Fruit fly (Drosophila melanogaster): Measurements from ENCODE around the gene TP53INP.

Gene TP53INP

DNA sequence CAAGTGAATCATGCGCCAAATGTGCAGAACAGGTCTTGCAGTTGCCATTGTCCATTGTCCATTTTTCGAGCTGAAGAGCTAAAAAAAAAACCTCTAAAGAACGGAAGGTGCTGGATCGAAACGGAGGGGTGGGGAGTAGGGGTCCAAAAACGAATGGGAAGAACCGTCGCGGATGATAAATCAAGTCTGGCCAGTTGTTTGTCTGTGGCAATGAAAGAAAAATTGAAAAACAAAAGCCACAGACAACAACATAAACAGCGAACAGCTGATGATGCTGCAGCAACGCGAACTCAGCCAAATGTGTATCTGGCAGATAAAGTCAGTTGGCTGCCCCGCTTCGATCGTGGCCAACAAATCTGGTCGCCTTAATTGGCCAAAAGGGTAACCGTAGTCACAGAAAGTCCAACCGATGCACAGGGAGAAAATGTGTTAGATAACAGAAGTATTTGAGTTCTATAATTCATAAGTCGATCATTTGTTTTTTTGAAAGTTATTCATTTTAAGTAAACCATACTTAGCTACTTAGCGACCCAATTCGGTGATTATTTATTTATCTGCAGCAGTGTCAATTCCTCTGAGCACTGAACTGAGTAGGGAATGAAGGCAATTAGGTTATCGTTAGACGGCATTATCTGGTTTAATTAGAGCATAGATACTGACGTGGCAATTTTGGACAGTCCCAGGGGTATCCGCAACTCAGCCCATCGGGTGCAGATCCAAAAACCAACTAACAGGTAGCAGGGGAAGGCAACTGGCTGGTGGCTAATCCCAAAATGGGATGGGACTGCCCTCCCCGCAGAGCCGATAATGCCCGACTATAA lies 1.8 kb downstream of the TP53INP start:
- TF ChIP-seq noc (tag; optimal IDR thresholded peaks at IDR 0.05) = no peak

DNA sequence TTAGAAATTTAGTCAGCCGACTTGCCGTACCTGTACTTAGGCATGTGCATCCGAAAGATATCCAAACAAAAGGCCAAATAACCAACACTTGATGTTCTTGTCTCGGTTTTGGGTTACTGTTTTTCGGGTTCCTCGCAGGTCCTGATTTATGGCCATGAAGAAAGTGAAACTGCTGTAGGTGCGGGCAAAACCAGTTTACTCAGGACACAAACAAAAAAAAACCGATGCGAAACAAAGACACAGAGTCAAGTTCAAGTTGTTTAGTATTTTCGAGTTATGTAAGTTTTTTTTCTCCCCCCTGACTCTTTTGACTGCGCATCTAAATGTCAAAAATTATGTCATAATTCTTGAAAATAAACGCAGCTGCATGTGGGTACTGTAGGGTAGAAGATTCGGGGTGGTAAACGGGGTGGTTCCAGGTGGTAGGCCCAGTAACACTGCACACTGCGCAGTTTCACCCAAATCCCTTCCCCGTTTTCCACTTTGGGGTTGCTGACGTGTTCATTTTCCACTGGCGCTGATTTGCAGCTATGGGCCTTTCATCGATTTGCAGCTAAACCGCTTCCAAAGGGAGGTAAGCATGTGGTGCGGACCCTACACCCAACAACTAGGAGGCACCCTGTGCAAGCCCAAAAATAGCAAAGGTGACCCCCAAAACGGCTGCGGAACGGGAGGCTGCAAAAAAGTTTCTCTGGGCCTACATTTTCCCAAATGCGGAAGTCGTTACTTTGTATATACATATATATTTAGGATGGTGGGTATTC lies 2.6 kb downstream of the TP53INP start:
- no peak for TF ChIP-seq noc (tag; optimal IDR thresholded peaks at IDR 0.05)

DNA sequence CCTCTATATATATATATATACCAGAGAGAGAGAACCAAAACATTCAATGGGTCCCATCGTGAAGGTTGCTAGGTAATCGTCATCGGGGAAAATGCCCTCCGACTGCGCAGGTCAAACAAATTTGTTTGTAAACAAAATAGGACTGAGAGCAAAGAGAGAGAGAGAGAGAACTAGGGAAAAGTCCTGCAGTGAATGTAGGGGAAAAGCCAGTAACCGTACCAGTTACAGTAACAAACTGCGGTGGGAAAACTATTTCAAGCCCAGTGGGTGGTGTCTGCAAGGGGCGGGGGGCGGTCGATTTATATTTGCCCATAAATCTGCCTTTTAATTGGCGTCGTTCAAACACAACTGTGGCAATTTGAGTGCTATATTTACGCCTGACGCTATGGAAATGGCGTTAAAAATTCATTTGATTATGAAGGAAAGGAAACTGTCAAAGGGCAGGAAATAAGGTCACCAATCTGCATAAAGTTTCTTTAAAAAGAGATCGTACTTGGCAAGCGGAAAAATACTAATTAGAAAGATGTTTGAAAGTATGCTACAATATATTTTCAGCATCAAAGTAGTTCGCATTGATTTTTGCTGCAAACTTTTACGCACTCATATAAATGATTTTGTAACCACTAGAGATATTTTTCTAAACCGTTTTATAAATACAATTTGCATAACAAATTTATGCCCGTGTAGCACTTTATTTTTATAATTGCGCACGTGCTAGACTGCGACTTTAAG lies 3.3 kb downstream of the TP53INP start:
- TF ChIP-seq noc (tag; optimal IDR thresholded peaks at IDR 0.05) = no peak

DNA sequence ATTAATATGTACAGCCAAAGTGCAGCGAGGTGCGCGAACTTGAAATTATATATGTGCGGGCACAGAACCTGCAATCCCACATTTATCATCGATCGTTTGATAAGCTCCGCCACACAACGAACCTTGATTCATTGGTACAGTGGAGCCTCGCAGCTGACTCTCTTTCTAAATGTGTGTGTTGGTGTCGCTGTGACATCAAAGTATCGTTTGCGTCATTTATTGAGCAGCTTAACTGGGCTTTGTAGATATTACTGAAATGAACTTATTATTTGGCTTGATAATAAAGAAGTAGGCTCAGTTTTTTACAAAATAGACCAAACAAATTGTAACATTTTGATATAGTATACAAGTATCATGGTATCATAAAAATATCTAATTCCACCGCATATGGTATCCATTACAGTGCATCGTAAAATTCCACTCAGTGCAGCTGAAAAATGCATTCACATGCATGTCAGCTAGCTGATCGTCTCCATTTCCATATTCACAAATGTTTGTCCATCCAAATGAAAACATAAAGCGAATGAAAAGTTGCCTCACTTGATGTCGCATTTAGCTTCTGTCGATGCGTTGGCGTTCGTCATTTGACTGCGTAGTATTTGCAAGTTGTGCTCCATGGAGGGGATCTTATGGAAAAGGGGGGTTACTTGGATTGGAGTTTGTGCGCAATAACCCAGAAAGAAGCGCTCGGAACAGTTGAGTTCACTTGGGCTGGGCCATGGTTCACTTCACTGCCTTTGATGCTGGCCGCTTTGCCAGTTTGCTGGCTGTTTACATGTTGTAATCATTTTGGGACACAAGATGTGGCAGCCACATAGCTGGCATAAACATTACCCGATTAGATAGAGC lies 4.5 kb downstream of the TP53INP start:
- no peak for TF ChIP-seq noc (tag; optimal IDR thresholded peaks at IDR 0.05)

DNA sequence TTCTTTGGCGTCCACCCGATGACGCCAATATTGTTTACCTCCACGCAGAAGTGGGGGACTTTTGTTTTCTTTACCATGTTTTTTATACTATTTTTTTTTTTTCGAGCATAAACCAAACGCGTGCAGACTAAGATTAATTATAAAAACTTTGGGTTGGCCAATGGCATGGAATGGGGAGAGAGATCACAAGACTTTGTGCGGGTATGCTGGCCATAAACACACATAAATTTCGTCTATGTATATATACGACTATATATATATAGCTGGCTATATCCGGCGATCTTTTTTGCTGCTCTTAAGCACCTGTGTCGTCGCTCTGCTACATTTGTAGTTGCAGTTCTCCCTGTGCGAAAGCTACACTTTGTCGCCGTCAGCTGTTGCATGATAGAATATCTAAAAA lies 5.2 kb downstream of the TP53INP start:
- no peak for TF ChIP-seq noc (tag; optimal IDR thresholded peaks at IDR 0.05)

DNA sequence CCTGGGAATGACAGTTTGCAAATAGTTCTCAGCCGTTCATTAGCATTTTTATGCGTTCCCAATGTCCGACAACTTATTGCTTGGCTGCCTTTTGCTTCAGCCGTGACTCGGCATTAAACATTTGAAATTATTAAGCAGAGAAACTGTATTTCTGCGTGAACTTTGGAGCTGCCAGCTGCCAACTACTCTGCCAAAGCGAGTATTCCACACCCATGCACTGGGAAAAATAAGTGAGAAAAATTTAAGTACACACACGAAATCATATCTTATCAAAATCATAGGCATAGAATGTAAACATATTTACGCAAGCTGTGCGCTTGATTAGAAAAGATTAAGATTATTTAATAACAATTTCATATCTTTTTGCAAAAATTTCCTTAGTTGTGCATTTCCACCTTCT lies 6.2 kb downstream of the TP53INP start:
- peak; percentile 42 for TF ChIP-seq noc (tag; optimal IDR thresholded peaks at IDR 0.05)

DNA sequence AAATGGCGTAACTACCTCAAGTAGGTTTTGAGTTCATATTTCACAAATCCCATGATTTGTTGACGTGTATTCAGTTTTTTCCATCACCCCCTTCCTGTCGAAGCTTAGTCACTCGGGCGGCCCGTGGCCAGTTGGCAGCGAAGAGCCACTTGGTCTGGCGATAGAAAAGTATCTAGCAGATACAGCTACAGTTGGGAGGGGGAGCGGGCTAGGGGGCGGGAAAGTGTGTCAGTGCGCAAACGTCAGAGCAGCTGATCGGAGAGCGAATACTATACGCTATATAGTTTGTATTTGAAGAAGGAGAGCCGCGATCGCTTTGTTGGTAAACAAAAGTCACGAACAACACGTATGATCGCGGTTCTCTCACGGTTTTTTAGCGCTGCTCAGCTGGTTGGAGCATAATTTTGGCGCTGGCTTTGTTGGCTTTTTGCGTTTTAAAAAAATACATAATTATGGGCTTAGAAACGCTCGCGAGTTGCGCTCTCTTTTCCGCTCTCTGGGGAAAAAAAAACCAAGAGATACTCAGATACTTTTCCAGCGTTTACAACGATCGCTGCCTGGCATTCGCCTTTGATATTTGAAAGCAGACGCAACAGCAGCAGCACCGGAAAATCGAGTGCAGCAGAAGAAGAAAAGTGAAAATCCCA lies 7.2 kb downstream of the TP53INP start:
- no peak for TF ChIP-seq noc (tag; optimal IDR thresholded peaks at IDR 0.05)

DNA sequence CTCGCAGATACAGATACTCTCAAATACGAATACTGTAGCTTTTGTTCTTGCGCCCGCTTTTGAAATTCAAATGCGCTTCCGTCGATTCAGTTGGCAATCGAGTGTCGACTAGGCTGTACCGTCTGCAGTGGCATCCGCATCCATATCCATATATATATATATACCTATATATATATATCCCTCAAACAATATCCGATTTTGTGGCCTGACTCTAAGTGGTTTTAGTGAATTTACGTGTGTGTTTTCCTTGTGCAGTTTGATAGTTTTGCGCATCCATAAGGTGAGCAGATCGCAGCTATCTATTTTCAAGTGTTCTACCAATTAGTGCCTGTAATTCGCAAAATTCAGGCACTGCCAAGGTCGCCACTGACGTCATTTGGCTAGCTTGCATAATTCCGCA lies 7.8 kb downstream of the TP53INP start:
- no peak for TF ChIP-seq noc (tag; optimal IDR thresholded peaks at IDR 0.05)

DNA sequence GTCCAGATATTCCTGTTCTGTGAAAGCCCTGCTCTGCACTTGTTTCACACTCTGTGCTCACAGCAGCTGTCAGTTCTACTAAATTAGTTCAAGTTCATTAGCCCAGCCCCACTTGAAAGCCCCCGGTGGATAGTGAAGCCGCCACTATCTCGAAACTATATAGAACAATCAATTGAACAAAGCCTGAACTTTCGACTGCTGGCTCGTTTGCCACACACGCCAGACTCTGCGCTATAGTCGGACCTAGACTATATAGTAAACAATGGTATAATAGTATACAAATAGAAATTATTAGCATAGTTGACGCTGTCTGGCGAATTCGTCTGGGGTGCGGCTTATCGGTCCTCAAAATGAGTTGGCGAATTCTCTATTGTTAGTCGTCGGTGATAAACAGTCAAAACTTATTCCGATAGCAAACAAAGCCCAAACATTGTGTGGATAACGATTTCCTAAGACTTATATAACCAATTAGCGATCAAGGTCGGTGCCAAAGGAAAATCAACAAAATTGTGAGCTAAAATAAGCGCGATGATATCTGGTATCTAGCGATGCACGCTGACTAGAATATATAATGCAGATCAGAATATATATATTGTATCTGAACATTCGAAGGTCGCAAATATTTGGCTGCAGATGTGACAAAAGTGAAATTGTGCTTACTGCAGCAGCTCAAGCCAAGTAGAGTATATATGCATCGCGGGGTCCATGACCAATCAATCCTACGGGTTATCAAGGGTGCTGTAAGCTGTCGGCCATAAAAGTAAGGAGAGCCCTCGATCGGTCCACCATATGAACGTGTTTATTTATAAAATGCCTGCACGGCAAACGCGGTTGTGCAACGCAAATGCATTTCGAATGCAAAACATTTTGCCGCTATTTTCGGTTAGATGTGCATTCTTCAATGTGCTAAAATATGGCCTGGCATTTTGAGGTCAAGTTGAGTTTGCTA lies 8.9 kb downstream of the TP53INP start:
- TF ChIP-seq noc (tag; optimal IDR thresholded peaks at IDR 0.05) = peak; percentile 42

DNA sequence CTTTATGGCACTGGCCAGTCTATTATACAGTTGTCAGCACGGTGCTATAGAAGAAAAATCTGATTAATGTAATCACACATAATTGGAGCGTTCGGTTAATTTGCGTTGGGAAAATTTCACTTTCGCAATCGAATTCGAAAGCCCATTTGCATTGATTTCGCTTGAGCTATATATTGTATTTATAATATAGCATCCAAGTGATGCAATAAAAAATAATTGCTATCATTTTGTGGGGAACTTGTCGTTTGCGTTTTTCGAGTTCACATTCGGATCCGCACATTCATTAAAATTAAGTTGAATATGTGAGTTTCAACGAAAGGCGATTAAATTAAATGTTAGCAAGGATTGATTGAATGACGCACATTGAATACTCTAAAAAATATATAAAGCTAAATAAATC lies 10.3 kb downstream of the TP53INP start:
- TF ChIP-seq noc (tag; optimal IDR thresholded peaks at IDR 0.05) = no peak

DNA sequence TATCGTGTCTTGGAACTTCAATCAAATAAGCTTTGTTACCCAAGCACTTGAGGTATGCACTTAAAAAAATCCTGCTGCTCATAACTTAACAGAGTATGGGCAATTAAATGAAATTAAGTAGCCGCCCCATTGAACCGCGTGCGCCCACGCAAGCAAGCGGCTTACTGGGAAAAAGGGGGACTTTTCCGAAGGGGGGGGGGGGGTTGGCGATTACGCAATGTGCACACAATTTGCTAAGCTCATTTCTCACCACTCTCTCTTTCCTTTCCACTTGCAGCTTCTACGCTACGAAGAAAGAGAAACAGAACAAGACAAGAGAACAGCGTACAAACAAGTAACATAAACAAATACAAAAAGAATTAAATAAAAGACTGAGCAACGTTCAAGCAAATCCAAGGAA lies 10.8 kb downstream of the TP53INP start:
- TF ChIP-seq noc (tag; optimal IDR thresholded peaks at IDR 0.05) = no peak

DNA sequence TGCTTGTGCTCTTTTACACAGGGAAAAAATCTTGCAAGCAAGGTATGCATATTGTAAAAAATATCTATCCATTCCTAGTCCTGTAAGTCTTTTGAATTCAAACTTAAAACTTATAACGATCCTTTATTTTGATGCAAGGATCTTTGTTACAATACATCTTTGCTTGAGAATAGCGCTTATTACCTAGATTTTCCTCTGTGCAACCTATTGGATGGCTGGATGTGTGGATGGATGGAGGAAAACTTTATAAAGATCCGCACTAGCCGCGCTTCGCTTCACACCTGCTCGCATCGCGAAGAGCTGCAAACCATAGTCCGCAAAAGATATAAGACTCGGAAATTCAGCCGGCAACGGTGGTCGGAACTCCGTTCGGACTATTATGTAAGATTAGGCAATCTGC lies 14.6 kb downstream of the TP53INP start, which contains the start of gene CG15020:
TSS of gene CG15020 (plus strand) at position 301 of the 400 bp plus-strand sequence.
- TF ChIP-seq noc (tag; optimal IDR thresholded peaks at IDR 0.05) = no peak

DNA sequence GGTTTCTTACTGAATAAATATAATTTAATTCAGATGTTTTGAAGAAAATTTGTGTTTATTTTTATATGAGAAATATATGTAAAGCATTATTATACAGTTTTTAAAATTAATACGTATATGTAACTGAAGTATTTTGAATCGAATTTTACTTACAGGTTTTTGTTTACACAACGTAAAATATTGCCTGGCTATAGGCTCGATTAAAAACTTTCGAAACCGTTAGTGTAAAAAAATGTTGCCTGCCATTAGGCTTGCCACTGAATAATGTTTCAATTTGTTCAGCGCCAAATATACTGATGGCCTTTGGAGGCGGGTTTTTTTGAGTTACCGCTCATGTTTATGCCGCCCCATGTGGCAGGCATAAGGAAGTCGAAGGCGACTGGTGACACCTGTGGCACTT lies 19.8 kb downstream of the TP53INP start:
- TF ChIP-seq noc (tag; optimal IDR thresholded peaks at IDR 0.05) = no peak

All from whole organism, larva.